Fruit fly (Drosophila melanogaster) whole organism, wandering third instar larva: ENCODE data around the gene CG6602.

Experiments used
- Abd-B ChIP-seq: fragments of >200 bp; optimal IDR thresholded peaks from 2 replicates; lab custom pipeline; 2017; ENCODE audit warnings: missing biosample characterization, missing genetic modification characterization
- CG32264 ChIP-seq: fragments of 200-800 bp; sonication (Bioruptor generic); optimal IDR thresholded peaks from 2 replicates; lab custom pipeline; 2016; ENCODE audit warnings: missing biosample characterization, missing genetic modification characterization
- CG9705 ChIP-seq: fragments of 200-800 bp; sonication (Bioruptor generic); optimal IDR thresholded peaks from 2 replicates; lab custom pipeline; 2018; ENCODE audit warnings: missing biosample characterization, mild to moderate bottlenecking, missing genetic modification characterization
- CrebA ChIP-seq: fragments of 200-800 bp; sonication (Bioruptor generic); optimal IDR thresholded peaks from 2 replicates; lab custom pipeline; 2016; ENCODE audit warnings: missing biosample characterization, mild to moderate bottlenecking, missing genetic modification characterization, borderline replicate concordance
- Dfd ChIP-seq: fragments of >200 bp; optimal IDR thresholded peaks from 2 replicates; lab custom pipeline; 2017; ENCODE audit warnings: missing biosample characterization, missing genetic modification characterization
- Dif ChIP-seq: fragments of 200-275, 200-300 bp; sonication (Bioruptor generic); optimal IDR thresholded peaks from 2 replicates; lab custom pipeline; 2018; ENCODE audit warnings: missing biosample characterization, missing genetic modification characterization; ENCODE audit not compliant: partially characterized antibody
- GATAd ChIP-seq: sonication (Bioruptor generic); optimal IDR thresholded peaks from 2 replicates; lab custom pipeline; 2016; ENCODE audit warnings: missing biosample characterization, missing genetic modification characterization
- HLH106 ChIP-seq: fragments of 200-800 bp; optimal IDR thresholded peaks from 3 replicates; lab custom pipeline; 2019; ENCODE audit warnings: missing biosample characterization, mild to moderate bottlenecking, missing genetic modification characterization, moderate library complexity
- Hnf4 ChIP-seq: fragments of 200-800 bp; sonication (Bioruptor generic); optimal IDR thresholded peaks from 2 replicates; lab custom pipeline; 2016; ENCODE audit warnings: missing biosample characterization, mild to moderate bottlenecking, missing genetic modification characterization
- Hr78 ChIP-seq: fragments of >200 bp; optimal IDR thresholded peaks from 2 replicates; lab custom pipeline; 2017; ENCODE audit warnings: missing biosample characterization, missing genetic modification characterization
- Hr83 ChIP-seq: fragments of 200-300 bp; sonication (Bioruptor generic); optimal IDR thresholded peaks from 2 replicates; lab custom pipeline; 2016; ENCODE audit warnings: missing biosample characterization, mild to moderate bottlenecking, missing genetic modification characterization, moderate library complexity; ENCODE audit not compliant: poor library complexity, severe bottlenecking
- Jra ChIP-seq: sonication (Bioruptor generic); optimal IDR thresholded peaks from 2 replicates; lab custom pipeline; 2016; ENCODE audit warnings: missing biosample characterization, missing genetic modification characterization
- Mio ChIP-seq: sonication (Bioruptor generic); optimal IDR thresholded peaks from 2 replicates; lab custom pipeline; 2016; ENCODE audit warnings: missing biosample characterization, missing genetic modification characterization
- Myc ChIP-seq: fragments of >200 bp; optimal IDR thresholded peaks from 2 replicates; lab custom pipeline; 2017
- OdsH ChIP-seq: fragments of 200-800 bp; sonication (Bioruptor generic); optimal IDR thresholded peaks from 2 replicates; lab custom pipeline; 2016; ENCODE audit warnings: missing biosample characterization, mild to moderate bottlenecking, missing genetic modification characterization
- Sp1 ChIP-seq: fragments of 200-800 bp; sonication (Bioruptor generic); optimal IDR thresholded peaks from 3 replicates; lab custom pipeline; 2019; ENCODE audit warnings: missing biosample characterization, mild to moderate bottlenecking, missing genetic modification characterization, moderate library complexity
- Vsx2 ChIP-seq: fragments of 200-300, 225-300 bp; sonication (Bioruptor generic); optimal IDR thresholded peaks from 2 replicates; lab custom pipeline; 2018; ENCODE audit warnings: missing biosample characterization, missing genetic modification characterization; ENCODE audit not compliant: partially characterized antibody
- br ChIP-seq: fragments of 200-800 bp; sonication (Bioruptor generic); optimal IDR thresholded peaks from 2 replicates; lab custom pipeline; 2016; ENCODE audit warnings: missing biosample characterization, missing genetic modification characterization
- brk ChIP-seq: fragments of 200-800 bp; sonication (Bioruptor generic); optimal IDR thresholded peaks from 2 replicates; lab custom pipeline; 2016; ENCODE audit warnings: missing biosample characterization, mild to moderate bottlenecking, missing genetic modification characterization
- dl ChIP-seq, 2 experiments: fragments of 175-275, 200-275 bp in 1 of 2; fragments of 200-275 bp in 1 of 2; sonication (Bioruptor generic); optimal IDR thresholded peaks; lab custom pipeline; 2018; ENCODE audit warnings: mild to moderate bottlenecking in 2 of 2, missing biosample characterization in 2 of 2, missing genetic modification characterization in 2 of 2, moderate library complexity in 2 of 2; ENCODE audit not compliant: partially characterized antibody in 2 of 2, insufficient read depth in 1 of 2
- dmrt93B ChIP-seq: fragments of 200-800 bp; sonication (Bioruptor generic); optimal IDR thresholded peaks from 2 replicates; lab custom pipeline; 2018; ENCODE audit warnings: missing biosample characterization, mild to moderate bottlenecking, missing genetic modification characterization
- dsf ChIP-seq: sonication (Bioruptor generic); optimal IDR thresholded peaks from 2 replicates; lab custom pipeline; 2016; ENCODE audit warnings: missing biosample characterization, missing genetic modification characterization, borderline replicate concordance
- foxo ChIP-seq, 2 experiments: fragments of 200-800 bp; sonication (Bioruptor generic); optimal IDR thresholded peaks; 2 replicates in 1 of 2; 3 replicates in 1 of 2; lab custom pipeline; 2016 to 2017; ENCODE audit warnings: missing biosample characterization in 2 of 2, missing genetic modification characterization in 2 of 2
- h ChIP-seq: fragments of 200-800 bp; sonication (Bioruptor generic); optimal IDR thresholded peaks from 3 replicates; lab custom pipeline; 2016; ENCODE audit warnings: missing biosample characterization, mild to moderate bottlenecking, missing genetic modification characterization
- jim ChIP-seq: fragments of 175-275, 200-325 bp; sonication (Bioruptor generic); optimal IDR thresholded peaks from 2 replicates; lab custom pipeline; 2016; ENCODE audit warnings: missing biosample characterization, mild to moderate bottlenecking, missing genetic modification characterization
- lola ChIP-seq: fragments of >200 bp; optimal IDR thresholded peaks from 2 replicates; lab custom pipeline; 2017; ENCODE audit warnings: missing biosample characterization, missing genetic modification characterization
- pan ChIP-seq: fragments of >200 bp; optimal IDR thresholded peaks from 2 replicates; lab custom pipeline; 2017
- psq ChIP-seq: fragments of 200-800 bp; sonication (Bioruptor generic); optimal IDR thresholded peaks from 3 replicates; lab custom pipeline; 2017; ENCODE audit warnings: missing biosample characterization, mild to moderate bottlenecking, missing genetic modification characterization, moderate library complexity
- rgr ChIP-seq: fragments of 200-800 bp; sonication (Bioruptor generic); optimal IDR thresholded peaks from 3 replicates; lab custom pipeline; 2016; ENCODE audit warnings: missing biosample characterization, mild to moderate bottlenecking, missing genetic modification characterization
- sage ChIP-seq: fragments of 200-800 bp; sonication (Bioruptor generic); optimal IDR thresholded peaks from 2 replicates; lab custom pipeline; 2016; ENCODE audit warnings: missing biosample characterization, mild to moderate bottlenecking, missing genetic modification characterization
- sv ChIP-seq: fragments of 200-800 bp; sonication (Bioruptor generic); optimal IDR thresholded peaks from 3 replicates; lab custom pipeline; 2016; ENCODE audit warnings: missing biosample characterization, missing genetic modification characterization
- tai ChIP-seq: sonication (Bioruptor generic); optimal IDR thresholded peaks from 2 replicates; lab custom pipeline; 2016; ENCODE audit warnings: missing biosample characterization, missing genetic modification characterization
- woc ChIP-seq: sonication (Bioruptor generic); optimal IDR thresholded peaks from 2 replicates; lab custom pipeline; 2016; ENCODE audit warnings: missing biosample characterization, mild to moderate bottlenecking, missing genetic modification characterization

CG6602 gene

DNA sequence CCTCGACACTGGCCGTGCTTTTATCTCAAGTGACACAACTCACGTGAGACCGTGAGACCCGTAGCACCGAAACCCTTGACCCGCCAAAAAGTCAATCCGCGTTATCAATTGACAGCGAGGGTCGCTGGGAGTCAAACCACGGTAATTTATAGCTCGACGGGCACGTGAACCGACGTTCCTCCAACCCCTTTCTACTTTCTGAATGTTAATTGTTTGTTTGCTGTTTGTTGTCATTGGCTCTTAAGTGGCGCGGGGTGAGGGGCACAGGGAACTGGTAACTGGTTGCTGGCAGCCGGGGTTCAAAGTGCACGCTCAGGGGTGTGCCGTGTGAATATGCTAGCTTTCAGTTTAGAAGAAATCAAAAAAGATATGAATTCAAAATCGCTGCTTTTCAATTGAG, 34.8 kb downstream of the CG6602 start:
- TF ChIP-seq CG9705 (GFP tag; lab: Kevin White, UChicago) = no peak
- no peak for TF ChIP-seq pan (lab: Kevin White, UChicago)
- TF ChIP-seq Hr83 = no peak
- no peak for TF ChIP-seq brk (GFP tag; lab: Kevin White, UChicago)
- no peak for TF ChIP-seq Hnf4 (GFP tag; lab: Kevin White, UChicago)
- no peak for TF ChIP-seq dmrt93B (GFP tag; lab: Kevin White, UChicago)
- TF ChIP-seq Mio (GFP tag; lab: Kevin White, UChicago) = no peak
- no peak for TF ChIP-seq rgr
- no peak for TF ChIP-seq HLH106 (tag; lab: Kevin White, UChicago)
- no peak for TF ChIP-seq psq (GFP tag; lab: Kevin White, UChicago)
- no peak for TF ChIP-seq br (GFP tag; lab: Kevin White, UChicago)
- no peak for TF ChIP-seq Hr78 (GFP tag; lab: Kevin White, UChicago)
- no peak for TF ChIP-seq tai (GFP tag; lab: Kevin White, UChicago)
- no peak for TF ChIP-seq Dif (GFP tag; lab: Kevin White, UChicago)
- TF ChIP-seq dl (GFP tag; optimal IDR thresholded peaks at IDR 0.05; lab: Kevin White, UChicago; ENCODE audit: insufficient read depth in 1 of 2, partially characterized antibody in 2 of 2) = no peak
- TF ChIP-seq Abd-B (GFP tag; lab: Kevin White, UChicago) = no peak
- TF ChIP-seq Vsx2 (GFP tag; lab: Kevin White, UChicago) = no peak
- TF ChIP-seq Jra = no peak

DNA sequence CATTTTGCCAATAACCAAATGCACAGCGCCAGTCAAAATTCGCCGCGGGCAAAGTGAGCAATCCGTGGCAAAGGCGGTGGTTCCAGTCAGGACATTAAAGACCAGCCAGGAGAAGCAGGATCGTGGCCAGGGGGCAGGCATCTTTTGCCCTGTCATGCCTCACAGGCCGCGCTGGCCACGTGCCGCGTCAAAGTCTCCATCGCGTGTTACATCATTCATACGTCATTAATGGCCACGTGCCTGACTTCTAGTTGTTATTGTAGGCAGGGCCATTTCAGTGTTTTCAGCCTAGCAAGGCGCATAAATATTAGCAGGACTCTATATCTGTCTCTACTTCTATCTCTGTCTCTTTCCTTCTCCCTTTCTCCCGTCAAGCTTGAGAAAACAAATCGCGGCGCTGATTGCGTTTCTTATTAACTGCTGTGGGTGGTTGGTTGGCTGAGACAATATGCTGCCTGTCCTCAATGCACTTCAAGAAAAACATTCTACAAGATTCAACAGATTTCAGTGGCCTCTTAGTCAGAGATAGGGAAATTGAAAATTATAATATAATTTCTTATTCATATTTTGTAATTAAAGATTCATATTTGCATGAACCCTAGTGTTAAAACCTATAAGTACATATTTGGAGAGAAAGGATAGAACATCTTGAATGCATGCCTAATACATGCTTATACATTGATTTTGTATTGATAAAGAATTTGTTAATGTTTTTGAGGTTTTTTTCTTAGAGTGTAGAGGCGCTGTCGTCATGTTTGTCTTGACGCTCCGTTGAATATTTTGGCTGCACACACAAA, 36.5 kb downstream of the CG6602 start:
- no peak for TF ChIP-seq Dif (GFP tag; lab: Kevin White, UChicago)
- no peak for TF ChIP-seq brk (GFP tag; lab: Kevin White, UChicago)
- TF ChIP-seq lola (GFP tag; lab: Kevin White, UChicago) = no peak
- TF ChIP-seq tai (GFP tag; lab: Kevin White, UChicago) = no peak
- no peak for TF ChIP-seq CrebA (GFP tag; lab: Kevin White, UChicago)
- no peak for TF ChIP-seq h (GFP tag; lab: Kevin White, UChicago)
- no peak for TF ChIP-seq Abd-B (GFP tag; lab: Kevin White, UChicago)
- TF ChIP-seq OdsH (GFP tag; lab: Kevin White, UChicago) = no peak
- no peak for TF ChIP-seq Dfd
- TF ChIP-seq woc (GFP tag; lab: Kevin White, UChicago) = no peak
- no peak for TF ChIP-seq sv (GFP tag; lab: Kevin White, UChicago)
- no peak for TF ChIP-seq rgr
- no peak for TF ChIP-seq sage (GFP tag; lab: Kevin White, UChicago)
- no peak for TF ChIP-seq Hnf4 (GFP tag; lab: Kevin White, UChicago)
- TF ChIP-seq foxo (GFP tag; optimal IDR thresholded peaks at IDR 0.05; lab: Kevin White, UChicago) = no peak
- no peak for TF ChIP-seq GATAd (GFP tag; lab: Kevin White, UChicago)
- no peak for TF ChIP-seq CG32264 (GFP tag; lab: Kevin White, UChicago)
- TF ChIP-seq dsf (GFP tag; lab: Kevin White, UChicago) = no peak
- no peak for TF ChIP-seq Vsx2 (GFP tag; lab: Kevin White, UChicago)
- no peak for TF ChIP-seq Myc (lab: Kevin White, UChicago)

dm6 chr3L:6110673-6111449, 38.9 kb downstream of the CG6602 start:
- no peak for TF ChIP-seq psq (GFP tag; lab: Kevin White, UChicago)
- TF ChIP-seq brk (GFP tag; lab: Kevin White, UChicago) = no peak
- no peak for TF ChIP-seq Hr83
- no peak for TF ChIP-seq pan (lab: Kevin White, UChicago)
- TF ChIP-seq CG9705 (GFP tag; lab: Kevin White, UChicago) = no peak
- no peak for TF ChIP-seq tai (GFP tag; lab: Kevin White, UChicago)
- no peak for TF ChIP-seq OdsH (GFP tag; lab: Kevin White, UChicago)
- TF ChIP-seq Mio (GFP tag; lab: Kevin White, UChicago) = no peak
- no peak for TF ChIP-seq sage (GFP tag; lab: Kevin White, UChicago)
- TF ChIP-seq Vsx2 (GFP tag; lab: Kevin White, UChicago) = no peak
- TF ChIP-seq CrebA (GFP tag; lab: Kevin White, UChicago) = no peak
- TF ChIP-seq Myc (lab: Kevin White, UChicago) = no peak
- TF ChIP-seq dl (GFP tag; optimal IDR thresholded peaks at IDR 0.05; lab: Kevin White, UChicago; ENCODE audit: insufficient read depth in 1 of 2, partially characterized antibody in 2 of 2) = no peak
- no peak for TF ChIP-seq Sp1 (GFP tag; lab: Kevin White, UChicago)
- no peak for TF ChIP-seq jim (GFP tag; lab: Kevin White, UChicago)
